Fruit fly (Drosophila melanogaster) whole organism, embryonic: ENCODE results near the gene Doc1.

ENCODE experiments used
- Adf1 ChIP-seq: fragments of 200-800 bp; sonication (Bioruptor generic); IDR thresholded peaks from 2 replicates; pipeline ENCODE4 v1.3.6; 2022; ENCODE audit warnings: missing biosample characterization, missing genetic modification characterization
- Antp ChIP-seq: fragments of 200-800 bp; sonication (Bioruptor generic); optimal IDR thresholded peaks from 3 replicates; lab custom pipeline; 2016; ENCODE audit warnings: missing biosample characterization, missing genetic modification characterization
- Atf6 ChIP-seq: fragments of 200-800 bp; sonication (Bioruptor generic); IDR thresholded peaks from 2 replicates; pipeline ENCODE4 v1.3.6; 2022; ENCODE audit warnings: missing biosample characterization, missing genetic modification characterization
- CG10431 ChIP-seq: fragments of 200-800 bp; sonication (Bioruptor generic); optimal IDR thresholded peaks from 3 replicates; lab custom pipeline; 2018; ENCODE audit warnings: missing biosample characterization, mild to moderate bottlenecking, missing genetic modification characterization
- CG10543 ChIP-seq: fragments of 200-800 bp; sonication (Bioruptor generic); optimal IDR thresholded peaks from 3 replicates; lab custom pipeline; 2017; ENCODE audit warnings: missing biosample characterization, mild to moderate bottlenecking, missing genetic modification characterization, moderate library complexity
- CG12155 ChIP-seq: fragments of 200-800 bp; sonication (Bioruptor generic); optimal IDR thresholded peaks from 3 replicates; lab custom pipeline; 2016; ENCODE audit warnings: missing biosample characterization, missing genetic modification characterization
- CG12769 ChIP-seq: fragments of 200-800 bp; sonication (Bioruptor generic); optimal IDR thresholded peaks from 2 replicates; lab custom pipeline; 2019; ENCODE audit warnings: missing biosample characterization, mild to moderate bottlenecking, missing genetic modification characterization, moderate library complexity
- CG13287 ChIP-seq: fragments of 200-800 bp; sonication (Bioruptor generic); IDR thresholded peaks from 2 replicates; pipeline ENCODE4 v1.3.6; 2022; ENCODE audit warnings: missing biosample characterization, missing genetic modification characterization; ENCODE audit not compliant: partially characterized antibody
- CG13424 ChIP-seq: fragments of 200-800 bp; sonication (Bioruptor generic); optimal IDR thresholded peaks from 2 replicates; lab custom pipeline; 2019; ENCODE audit warnings: missing biosample characterization, mild to moderate bottlenecking, missing genetic modification characterization, moderate library complexity
- CG13894 ChIP-seq: fragments of 200-800 bp; sonication (Bioruptor generic); optimal IDR thresholded peaks from 3 replicates; lab custom pipeline; 2018; ENCODE audit warnings: missing biosample characterization, mild to moderate bottlenecking, missing genetic modification characterization, moderate library complexity
- CG14965 ChIP-seq: fragments of 200-800 bp; sonication (Bioruptor generic); optimal IDR thresholded peaks from 2 replicates; lab custom pipeline; 2016; ENCODE audit warnings: missing biosample characterization, missing genetic modification characterization, borderline replicate concordance
- CG15073 ChIP-seq: fragments of 200-800 bp; sonication (Bioruptor generic); optimal IDR thresholded peaks from 2 replicates; lab custom pipeline; 2016; ENCODE audit warnings: missing biosample characterization, missing genetic modification characterization
- CG15479 ChIP-seq: fragments of 200-800 bp; sonication (Bioruptor generic); optimal IDR thresholded peaks from 3 replicates; lab custom pipeline; 2019; ENCODE audit warnings: missing biosample characterization, mild to moderate bottlenecking, missing genetic modification characterization, moderate library complexity
- CG17328 ChIP-seq: fragments of 200-800 bp; sonication (Bioruptor generic); IDR thresholded peaks from 2 replicates; pipeline ENCODE4 v1.3.6; 2022; ENCODE audit warnings: missing biosample characterization, missing genetic modification characterization
- CG18476 ChIP-seq: fragments of 200-800 bp; sonication (Bioruptor generic); optimal IDR thresholded peaks from 2 replicates; lab custom pipeline; 2016; ENCODE audit warnings: missing biosample characterization, mild to moderate bottlenecking, missing genetic modification characterization
- CG2875 ChIP-seq: fragments of 200-800 bp; sonication (Bioruptor generic); optimal IDR thresholded peaks from 2 replicates; lab custom pipeline; 2017; ENCODE audit warnings: missing biosample characterization, mild to moderate bottlenecking, missing genetic modification characterization, missing genetic modification reagents
- CG31365 ChIP-seq: fragments of 200-800 bp; sonication (Bioruptor generic); optimal IDR thresholded peaks from 2 replicates; lab custom pipeline; 2018; ENCODE audit warnings: missing biosample characterization, mild to moderate bottlenecking, missing genetic modification characterization
- CG31441 ChIP-seq: fragments of 200-800 bp; sonication (Bioruptor generic); IDR thresholded peaks from 2 replicates; pipeline ENCODE4 v1.3.6; 2022; ENCODE audit warnings: missing biosample characterization, missing genetic modification characterization
- CG33213 ChIP-seq: fragments of 200-800 bp; sonication (Bioruptor generic); optimal IDR thresholded peaks from 3 replicates; lab custom pipeline; 2016; ENCODE audit warnings: missing biosample characterization, missing genetic modification characterization
- CG4328 ChIP-seq: fragments of 200-800 bp; sonication (Bioruptor generic); optimal IDR thresholded peaks from 3 replicates; lab custom pipeline; 2017; ENCODE audit warnings: missing biosample characterization, missing genetic modification reagents, missing genetic modification characterization
- CG4617 ChIP-seq: fragments of 200-800 bp; sonication (Bioruptor generic); optimal IDR thresholded peaks from 3 replicates; lab custom pipeline; 2016; ENCODE audit warnings: missing biosample characterization, missing genetic modification characterization, borderline replicate concordance
- CG4854 ChIP-seq: fragments of 200-800 bp; sonication (Bioruptor generic); optimal IDR thresholded peaks from 2 replicates; lab custom pipeline; 2016; ENCODE audit warnings: missing biosample characterization, missing genetic modification characterization, inconsistent platforms
- CG5953 ChIP-seq: fragments of 200-800 bp; sonication (Bioruptor generic); IDR thresholded peaks from 2 replicates; pipeline ENCODE4 v1.3.6; 2022; ENCODE audit warnings: missing biosample characterization, missing genetic modification characterization
- CG8944 ChIP-seq: fragments of 200-800 bp; sonication (Bioruptor generic); optimal IDR thresholded peaks from 3 replicates; lab custom pipeline; 2016; ENCODE audit warnings: missing biosample characterization, missing genetic modification characterization
- CoRest ChIP-seq: fragments of 200-800 bp; sonication (Bioruptor generic); optimal IDR thresholded peaks from 3 replicates; lab custom pipeline; 2018; ENCODE audit warnings: missing biosample characterization, mild to moderate bottlenecking, missing genetic modification characterization, moderate library complexity
- Eip74EF ChIP-seq, 2 experiments: fragments of 200-800 bp in 1 of 2; fragments of >200 bp in 1 of 2; sonication (Bioruptor generic) in 1 of 2; optimal IDR thresholded peaks; 2 replicates each; lab custom pipeline; 2017 to 2019; ENCODE audit warnings: missing biosample characterization in 2 of 2, missing genetic modification characterization in 2 of 2, mild to moderate bottlenecking in 1 of 2, moderate library complexity in 1 of 2
- Ets97D ChIP-seq: fragments of 200-800 bp; sonication (Bioruptor generic); optimal IDR thresholded peaks from 3 replicates; lab custom pipeline; 2016; ENCODE audit warnings: missing biosample characterization, missing genetic modification characterization
- Fer3 ChIP-seq: fragments of 200-800 bp; sonication (Bioruptor generic); optimal IDR thresholded peaks from 2 replicates; lab custom pipeline; 2018; ENCODE audit warnings: missing biosample characterization, mild to moderate bottlenecking, missing genetic modification characterization, moderate library complexity
- Lhr ChIP-seq: fragments of 200-800 bp; sonication (Bioruptor generic); optimal IDR thresholded peaks from 3 replicates; lab custom pipeline; 2017; ENCODE audit warnings: mild to moderate bottlenecking, missing biosample characterization, missing genetic modification reagents, missing genetic modification characterization
- Lim3 ChIP-seq: fragments of 200-800 bp; sonication (Bioruptor generic); IDR thresholded peaks from 2 replicates; pipeline ENCODE4 v1.3.6; 2022; ENCODE audit warnings: missing biosample characterization, missing genetic modification characterization
- MTF-1 ChIP-seq: fragments of 200-800 bp; sonication (Bioruptor generic); optimal IDR thresholded peaks from 2 replicates; lab custom pipeline; 2018; ENCODE audit warnings: missing biosample characterization, mild to moderate bottlenecking, missing genetic modification characterization, borderline replicate concordance
- Nf-YB ChIP-seq: fragments of 200-800 bp; sonication (Bioruptor generic); optimal IDR thresholded peaks from 3 replicates; lab custom pipeline; 2019; ENCODE audit warnings: missing biosample characterization, mild to moderate bottlenecking, missing genetic modification characterization, moderate library complexity
- Ravus ChIP-seq: fragments of 200-800 bp; sonication (Bioruptor generic); IDR thresholded peaks from 2 replicates; pipeline ENCODE4 v1.3.6; 2022; ENCODE audit warnings: missing biosample characterization, missing genetic modification characterization
- Rx ChIP-seq: fragments of 200-800 bp; sonication (Bioruptor generic); IDR thresholded peaks from 2 replicates; pipeline ENCODE4 v1.3.6; 2022; ENCODE audit warnings: missing biosample characterization, missing genetic modification characterization
- Vsx1 ChIP-seq: fragments of 200-800 bp; sonication (Bioruptor generic); optimal IDR thresholded peaks from 2 replicates; lab custom pipeline; 2017; ENCODE audit warnings: missing biosample characterization, mild to moderate bottlenecking, missing genetic modification characterization, missing genetic modification reagents
- abd-A ChIP-seq: fragments of 200-800 bp; sonication (Bioruptor generic); optimal IDR thresholded peaks from 3 replicates; lab custom pipeline; 2019; ENCODE audit warnings: missing biosample characterization, mild to moderate bottlenecking, missing genetic modification characterization, moderate library complexity
- chinmo ChIP-seq: fragments of 200-800 bp; sonication (Bioruptor generic); IDR thresholded peaks from 4 replicates; pipeline ENCODE4 v1.3.6; 2022; ENCODE audit warnings: missing biosample characterization, missing genetic modification characterization; ENCODE audit not compliant: partially characterized antibody
- crol ChIP-seq: fragments of 200-800 bp; sonication (Bioruptor generic); IDR thresholded peaks from 2 replicates; pipeline ENCODE4 v1.3.6; 2022; ENCODE audit warnings: missing biosample characterization, missing genetic modification characterization
- en ChIP-seq: fragments of 200-800 bp; sonication (Bioruptor generic); optimal IDR thresholded peaks from 2 replicates; lab custom pipeline; 2016; ENCODE audit warnings: missing biosample characterization, missing genetic modification characterization
- esg ChIP-seq: fragments of 200-800 bp; sonication (Bioruptor generic); conservative IDR thresholded peaks from 2 replicates; pipeline ENCODE4 v1.3.6; 2022; ENCODE audit warnings: missing biosample characterization, missing genetic modification characterization
- fru ChIP-seq: fragments of >200 bp; optimal IDR thresholded peaks from 2 replicates; lab custom pipeline; 2017
- gcm2 ChIP-seq: fragments of 200-800 bp; sonication (Bioruptor generic); optimal IDR thresholded peaks from 2 replicates; lab custom pipeline; 2016; ENCODE audit warnings: missing biosample characterization, missing genetic modification characterization
- klu ChIP-seq: fragments of 200-800 bp; sonication (Bioruptor generic); IDR thresholded peaks from 2 replicates; pipeline ENCODE4 v1.3.6; 2022; ENCODE audit warnings: missing biosample characterization, missing genetic modification characterization
- pros ChIP-seq: fragments of 200-800 bp; sonication (Bioruptor generic); optimal IDR thresholded peaks from 3 replicates; lab custom pipeline; 2019; ENCODE audit warnings: missing biosample characterization, mild to moderate bottlenecking, missing genetic modification characterization, moderate library complexity
- repo ChIP-seq: fragments of 200-800 bp; sonication (Bioruptor generic); optimal IDR thresholded peaks from 2 replicates; lab custom pipeline; 2016; ENCODE audit warnings: missing biosample characterization, missing genetic modification characterization
- sens ChIP-seq: fragments of 200-800 bp; sonication (Bioruptor generic); peaks from one replicate; lab custom pipeline; 2016; ENCODE audit warnings: missing biosample characterization, missing genetic modification characterization
- sisA ChIP-seq: fragments of 200-800 bp; sonication (Bioruptor generic); IDR thresholded peaks from 2 replicates; pipeline ENCODE4 v1.3.6; 2022; ENCODE audit warnings: missing biosample characterization, missing genetic modification characterization
- sna ChIP-seq: fragments of 200-800 bp; sonication (Bioruptor generic); IDR thresholded peaks from 2 replicates; pipeline ENCODE4 v1.3.6; 2022; ENCODE audit warnings: missing biosample characterization, missing genetic modification characterization; ENCODE audit not compliant: partially characterized antibody
- ssp ChIP-seq: fragments of 200-800 bp; sonication (Bioruptor generic); IDR thresholded peaks from 2 replicates; pipeline ENCODE4 v1.3.6; 2022; ENCODE audit warnings: missing biosample characterization, missing genetic modification characterization
- unpg ChIP-seq: fragments of 200-800 bp; sonication (Bioruptor generic); optimal IDR thresholded peaks from 3 replicates; lab custom pipeline; 2018; ENCODE audit warnings: missing biosample characterization, mild to moderate bottlenecking, missing genetic modification characterization, moderate library complexity

Gene Doc1

dm6 chr3L:9024741-9025140 lies 16.4 kb upstream of the Doc1 start (continued):
- TF ChIP-seq Nf-YB (GFP tag; lab: Kevin White, UChicago) (peak; percentile 57), CG13287 (GFP tag; lab: Robert Waterston, UW) (no peak), Antp (GFP tag; lab: Kevin White, UChicago) (no peak), CG33213 (GFP tag; lab: Kevin White, UChicago) (no peak)

DNA sequence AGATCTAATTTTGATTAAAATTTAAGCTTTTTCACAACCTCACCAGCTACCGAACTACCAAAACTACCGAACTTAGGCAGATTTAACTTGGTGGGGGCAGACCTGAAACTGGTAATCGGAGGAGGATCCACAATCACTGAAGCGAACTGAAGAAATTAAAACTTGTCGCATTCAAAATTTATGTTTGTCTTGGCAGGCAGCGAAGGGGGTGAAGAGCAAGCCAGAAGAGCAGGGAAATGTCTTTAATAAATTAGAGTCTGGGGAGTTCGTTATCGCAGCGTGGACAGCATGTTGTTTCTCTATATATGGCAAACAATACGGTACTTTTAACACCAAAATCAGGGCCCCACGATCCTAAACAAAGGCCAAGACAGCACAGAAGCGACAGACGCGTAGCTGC lies 16.0 kb upstream of the Doc1 start:
- TF ChIP-seq sens (GFP tag; lab: Kevin White, UChicago), result peak; percentile 47
- peak; percentile 96 for TF ChIP-seq abd-A
- TF ChIP-seq CG4328 (GFP tag; lab: Kevin White, UChicago), result no peak
- peak; percentile 83 for TF ChIP-seq pros (GFP tag; lab: Kevin White, UChicago)
- TF ChIP-seq Rx (GFP tag; lab: Robert Waterston, UW), result no peak
- TF ChIP-seq Lim3, result no peak
- peak in 1 of 2 experiments; percentile 26 for TF ChIP-seq Eip74EF (GFP tag; optimal IDR thresholded peaks at IDR 0.05; lab: Kevin White, UChicago)
- peak; percentile 43 for TF ChIP-seq CG10543 (GFP tag; lab: Kevin White, UChicago)
- TF ChIP-seq CG17328 (GFP tag; lab: Robert Waterston, UW), result no peak
- TF ChIP-seq CG14965, result no peak
- no peak for TF ChIP-seq repo
- peak; percentile 58 for TF ChIP-seq crol (GFP tag; lab: Robert Waterston, UW)
- no peak for TF ChIP-seq CG31365 (tag; lab: Kevin White, UChicago)
- TF ChIP-seq Vsx1 (GFP tag; lab: Kevin White, UChicago), result no peak
- no peak for TF ChIP-seq Atf6 (GFP tag; lab: Robert Waterston, UW)
- no peak for TF ChIP-seq esg (GFP tag; lab: Robert Waterston, UW)
- TF ChIP-seq chinmo (GFP tag; lab: Robert Waterston, UW), result 0 out of 4 replicates have a peak, but pooled peaks have one; percentile 13
- peak; percentile 73 for TF ChIP-seq CG12769
- TF ChIP-seq CG10431 (GFP tag; lab: Kevin White, UChicago), result no peak
- no peak for TF ChIP-seq MTF-1
- TF ChIP-seq CG18476, result no peak
- peak; percentile 17 for TF ChIP-seq CG13894
- TF ChIP-seq CG4617 (GFP tag; lab: Kevin White, UChicago), result no peak

DNA sequence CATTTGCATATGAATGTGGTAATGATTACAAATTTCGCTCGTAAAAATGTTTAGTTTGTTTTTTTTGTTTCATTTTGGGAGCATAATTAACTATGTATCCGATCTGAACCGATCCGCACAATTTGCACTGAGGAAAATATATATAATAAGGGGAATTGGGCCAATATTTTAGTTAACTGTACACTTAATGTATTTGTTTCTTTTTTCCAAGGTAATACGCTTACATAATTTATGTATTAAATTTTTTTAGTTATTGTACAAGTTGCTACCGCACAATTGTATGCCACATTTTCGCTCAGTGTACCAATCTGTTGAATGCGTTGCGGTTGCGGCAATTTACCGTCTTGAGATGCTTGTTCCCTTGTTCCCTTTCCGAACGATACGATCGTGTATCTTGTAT lies 15.5 kb upstream of the Doc1 start:
- peak; percentile 75 for TF ChIP-seq CG8944 (GFP tag; lab: Kevin White, UChicago)
- TF ChIP-seq CG13424 (tag; lab: Kevin White, UChicago), result peak; percentile 89
- TF ChIP-seq CG31441 (GFP tag; lab: Robert Waterston, UW), result peak; percentile 87
- peak; percentile 76 for TF ChIP-seq Ravus
- no peak for TF ChIP-seq sna (GFP tag; lab: Robert Waterston, UW)
- peak; percentile 81 for TF ChIP-seq ssp (GFP tag; lab: Robert Waterston, UW)
- peak; percentile 68 for TF ChIP-seq CG4854
- peak; percentile 75 for TF ChIP-seq gcm2 (GFP tag; lab: Kevin White, UChicago)
- peak; percentile 88 for TF ChIP-seq CoRest (tag; lab: Kevin White, UChicago)
- TF ChIP-seq klu (GFP tag; lab: Robert Waterston, UW), result peak; percentile 78
- peak; percentile 72 for TF ChIP-seq CG12155 (GFP tag; lab: Kevin White, UChicago)
- peak; percentile 75 for TF ChIP-seq CG2875 (GFP tag; lab: Kevin White, UChicago)
- TF ChIP-seq CG15073 (GFP tag; lab: Kevin White, UChicago), result no peak
- no peak for TF ChIP-seq crol (GFP tag; lab: Robert Waterston, UW)
- TF ChIP-seq Lhr (GFP tag; lab: Kevin White, UChicago), result peak; percentile 38
- TF ChIP-seq sisA (GFP tag; lab: Robert Waterston, UW), result peak; percentile 89
- TF ChIP-seq Adf1 (GFP tag; lab: Robert Waterston, UW), result peak; percentile 22; the same call in 1 of the 2 replicates
- peak; percentile 79 for TF ChIP-seq Fer3
- no peak for TF ChIP-seq fru (lab: Kevin White, UChicago)
- TF ChIP-seq Ets97D, result peak; percentile 35
- peak; percentile 82 for TF ChIP-seq CG5953 (GFP tag; lab: Robert Waterston, UW)
- no peak for TF ChIP-seq CG15479
- peak; percentile 61 for TF ChIP-seq en (GFP tag; lab: Kevin White, UChicago)
- peak; percentile 92 for TF ChIP-seq unpg (GFP tag; lab: Kevin White, UChicago)
